Fruit fly (Drosophila melanogaster): ENCODE measurements around the gene Srrm234.

DNA sequence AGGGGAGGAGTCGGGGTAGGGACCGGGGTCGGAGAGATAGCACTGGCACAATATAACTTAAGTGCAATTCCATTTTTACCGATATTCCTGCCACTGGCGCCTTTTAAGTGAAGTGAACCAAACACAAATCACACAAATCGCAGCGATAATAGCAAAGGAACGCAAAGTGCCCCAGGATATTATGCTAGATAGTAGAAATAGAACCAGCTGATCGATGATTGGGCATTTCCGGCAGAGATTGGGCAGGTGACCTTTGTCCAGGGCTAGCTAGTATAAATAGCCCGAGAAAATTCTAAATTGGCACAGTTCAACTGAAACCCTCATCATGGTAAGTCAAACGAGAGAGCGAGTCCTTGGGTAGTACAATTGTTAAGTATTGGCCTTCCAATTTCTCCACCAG lies 29.5 kb upstream of the Srrm234 start, which contains the start of gene CG12011:
- TF ChIP-seq h (optimal IDR thresholded peaks at IDR 0.05) (no peak), ttk (optimal IDR thresholded peaks at IDR 0.05) (no peak), Myc (optimal IDR thresholded peaks at IDR 0.05) (no peak), insv (optimal IDR thresholded peaks at IDR 0.05) (no peak), psq (optimal IDR thresholded peaks at IDR 0.05) (no peak), Sin3A (optimal IDR thresholded peaks at IDR 0.05) (no peak)

Measured in Kc167 (cell line).